Worm (Caenorhabditis elegans) whole organism, L3 larva: Measurements from ENCODE around the gene glb-2.

Source experiments
- ceh-82 ChIP-seq: fragments of 150-350 bp; optimal IDR thresholded peaks from 2 replicates; lab custom pipeline; 2014; ENCODE audit warnings: missing biosample characterization, missing genetic modification characterization
- fos-1 ChIP-seq: fragments of 150-350 bp; optimal IDR thresholded peaks from 2 replicates; lab custom pipeline; 2014; ENCODE audit warnings: missing biosample characterization, missing genetic modification characterization
- nhr-12 ChIP-seq: fragments of 150-350 bp; optimal IDR thresholded peaks from 2 replicates; lab custom pipeline; 2014; ENCODE audit warnings: missing biosample characterization, missing genetic modification characterization
- nhr-77 ChIP-seq: fragments of 150-350 bp; optimal IDR thresholded peaks from 2 replicates; lab custom pipeline; 2014; ENCODE audit warnings: missing biosample characterization, missing genetic modification characterization
- pha-4 ChIP-seq: fragments of 150-350 bp; optimal IDR thresholded peaks from 2 replicates; lab custom pipeline; 2014; ENCODE audit warnings: missing biosample characterization, missing genetic modification reagents, missing genetic modification characterization
- pqm-1 ChIP-seq: fragments of 150-350 bp; optimal IDR thresholded peaks from 2 replicates; lab custom pipeline; 2017; ENCODE audit warnings: missing biosample characterization, missing genetic modification characterization, inconsistent platforms
- snpc-4 ChIP-seq: fragments of 150-350 bp; optimal IDR thresholded peaks from 2 replicates; lab custom pipeline; 2014; ENCODE audit warnings: missing biosample characterization, missing genetic modification characterization
- tbx-2 ChIP-seq: sonication (generic microtip); optimal IDR thresholded peaks from 2 replicates; lab custom pipeline; 2016; ENCODE audit warnings: mild to moderate bottlenecking, missing genetic modification characterization, missing compliant biosample characterization
- unc-62 ChIP-seq: fragments of 150-350 bp; sonication (generic microtip); optimal IDR thresholded peaks from 4 replicates; lab custom pipeline; 2014; ENCODE audit warnings: missing biosample characterization, missing genetic modification reagents, missing genetic modification characterization
- ztf-11 ChIP-seq: fragments of 150-350 bp; optimal IDR thresholded peaks from 2 replicates; lab custom pipeline; 2014; ENCODE audit warnings: missing biosample characterization, missing genetic modification characterization

ce11 chrIV:7253271-7253670 lies 9.8 kb downstream of the glb-2 start:
- no peak for TF ChIP-seq ceh-82 (tag; lab: Kevin White, UChicago)
- peak; percentile 49 for TF ChIP-seq snpc-4 (tag; lab: Kevin White, UChicago)
- no peak for TF ChIP-seq fos-1 (tag; lab: Kevin White, UChicago)
- no peak for TF ChIP-seq unc-62 (GFP tag; lab: Kevin White, UChicago)
- no peak for TF ChIP-seq ztf-11 (tag; lab: Kevin White, UChicago)
- no peak for TF ChIP-seq nhr-12 (tag; lab: Kevin White, UChicago)
- no peak for TF ChIP-seq pha-4 (tag; lab: Kevin White, UChicago)
- no peak for TF ChIP-seq nhr-77 (tag; lab: Kevin White, UChicago)
- no peak for TF ChIP-seq tbx-2 (tag; lab: Kevin White, UChicago)
- TF ChIP-seq pqm-1, result peak; percentile 25
